Fruit fly (Drosophila melanogaster) whole organism, wandering third instar larva: ENCODE results near the gene sick.

Experiments
- Dfd ChIP-seq: fragments of >200 bp; optimal IDR thresholded peaks from 2 replicates; lab custom pipeline; 2017; ENCODE audit warnings: missing biosample characterization, missing genetic modification characterization
- Hr78 ChIP-seq: fragments of >200 bp; optimal IDR thresholded peaks from 2 replicates; lab custom pipeline; 2017; ENCODE audit warnings: missing biosample characterization, missing genetic modification characterization
- br ChIP-seq: fragments of 200-800 bp; sonication (Bioruptor generic); optimal IDR thresholded peaks from 2 replicates; lab custom pipeline; 2016; ENCODE audit warnings: missing biosample characterization, missing genetic modification characterization
- pan ChIP-seq: fragments of >200 bp; optimal IDR thresholded peaks from 2 replicates; lab custom pipeline; 2017
- psq ChIP-seq: fragments of 200-800 bp; sonication (Bioruptor generic); optimal IDR thresholded peaks from 3 replicates; lab custom pipeline; 2017; ENCODE audit warnings: missing biosample characterization, mild to moderate bottlenecking, missing genetic modification characterization, moderate library complexity
- usp ChIP-seq: fragments of >200 bp; optimal IDR thresholded peaks from 2 replicates; lab custom pipeline; 2017; ENCODE audit warnings: missing biosample characterization, missing genetic modification characterization

DNA sequence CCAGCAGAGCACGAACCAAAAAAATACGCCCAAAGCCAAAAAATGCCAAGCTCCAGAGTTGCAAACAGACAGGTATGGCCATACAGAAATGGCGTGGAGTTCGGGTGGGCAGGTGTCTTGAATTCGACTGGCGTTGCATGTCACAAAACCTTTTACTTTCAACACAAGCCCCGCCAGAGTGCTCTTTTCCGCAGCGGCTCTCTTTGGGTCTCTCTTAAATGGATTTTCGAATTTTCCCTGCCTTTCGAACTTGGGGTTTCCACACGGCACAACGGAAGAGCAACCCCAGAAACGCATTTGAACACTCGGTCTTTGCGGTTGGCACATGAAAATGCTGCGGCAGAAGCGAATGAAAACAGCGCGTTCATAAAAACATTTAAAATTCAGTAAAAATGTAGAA, 121.7 kb downstream of the sick start:
- TF ChIP-seq Dfd (GFP tag; lab: Kevin White, UChicago) (no peak), br (GFP tag; lab: Kevin White, UChicago) (no peak), usp (GFP tag; lab: Kevin White, UChicago) (no peak), pan (lab: Kevin White, UChicago) (no peak), psq (GFP tag; lab: Kevin White, UChicago) (no peak), Hr78 (GFP tag; lab: Kevin White, UChicago) (no peak)
